Fruit fly (Drosophila melanogaster): ENCODE data around the gene aly.

aly gene

DNA sequence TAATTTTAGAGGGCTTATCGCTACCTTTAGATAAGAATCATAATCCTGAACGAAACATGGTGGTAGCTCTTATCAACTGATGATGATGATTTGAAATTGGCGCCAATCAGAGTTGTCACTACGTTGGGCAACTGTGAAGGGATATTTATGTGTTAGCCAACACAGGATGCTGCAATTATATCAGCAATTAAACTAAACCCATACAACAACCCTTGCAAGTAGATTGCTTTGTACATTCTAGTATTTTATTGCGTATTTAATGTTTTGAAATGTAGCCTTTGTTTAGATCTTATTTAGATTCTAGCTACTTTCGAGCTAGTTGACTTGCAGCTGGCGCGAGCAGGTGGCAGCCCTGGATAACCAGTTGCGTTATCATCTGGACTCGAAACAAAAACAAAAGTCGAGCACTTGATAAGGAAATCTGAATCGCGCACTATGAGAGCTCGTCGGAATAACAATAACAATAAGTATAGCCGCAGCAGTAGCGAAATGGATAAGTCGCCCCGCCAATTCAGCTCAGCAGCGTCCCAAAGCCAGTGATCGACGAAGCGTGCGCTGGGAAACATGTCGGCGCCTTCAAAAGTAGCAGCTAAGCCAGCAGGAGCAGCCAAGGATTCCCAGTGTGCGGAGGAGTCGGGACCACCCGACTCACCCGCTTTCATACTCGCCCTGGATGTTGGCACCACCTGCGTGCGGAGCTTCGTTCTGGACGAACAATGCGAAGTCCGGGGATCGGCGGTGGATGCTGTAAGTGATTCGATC is 26.0 kb upstream of the aly start, which contains the start of gene CG1271:
CG1271 (plus strand) TSS at position 405 of the 762 bp plus-strand sequence.
- TF ChIP-seq psq (optimal IDR thresholded peaks at IDR 0.05) = no peak
- no peak for TF ChIP-seq ttk (optimal IDR thresholded peaks at IDR 0.05)
- no peak for TF ChIP-seq Myc (optimal IDR thresholded peaks at IDR 0.05)
- TF ChIP-seq Sin3A (optimal IDR thresholded peaks at IDR 0.05) = no peak
- TF ChIP-seq h (optimal IDR thresholded peaks at IDR 0.05) = no peak
- TF ChIP-seq insv (optimal IDR thresholded peaks at IDR 0.05) = no peak

DNA sequence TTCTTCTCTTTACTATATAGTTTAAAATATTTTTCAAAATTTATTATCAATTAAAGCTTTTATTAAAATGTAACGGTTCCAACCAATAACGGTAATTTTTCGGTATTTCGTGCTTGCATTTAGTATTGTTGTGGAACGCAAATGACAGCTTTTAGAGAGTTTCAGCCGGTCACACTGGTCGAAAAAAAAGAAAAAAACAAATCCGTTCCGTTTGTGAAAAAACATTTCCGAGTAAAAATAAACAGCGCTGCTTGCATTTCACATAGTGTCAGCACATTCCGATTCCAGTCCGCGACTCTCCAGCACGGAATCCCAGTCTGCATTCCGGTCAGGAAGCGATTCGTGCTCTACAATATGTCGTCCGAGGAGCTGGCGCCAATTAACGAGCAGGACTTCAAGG is 23.9 kb upstream of the aly start, which contains the start of gene CG32485:
CG32485 (plus strand) TSS at position 139 of the 400 bp plus-strand sequence.
- no peak for TF ChIP-seq ttk (optimal IDR thresholded peaks at IDR 0.05)
- TF ChIP-seq Myc (optimal IDR thresholded peaks at IDR 0.05) = no peak
- no peak for TF ChIP-seq insv (optimal IDR thresholded peaks at IDR 0.05)
- no peak for TF ChIP-seq h (optimal IDR thresholded peaks at IDR 0.05)
- no peak for TF ChIP-seq psq (optimal IDR thresholded peaks at IDR 0.05)
- no peak for TF ChIP-seq Sin3A (optimal IDR thresholded peaks at IDR 0.05)

DNA sequence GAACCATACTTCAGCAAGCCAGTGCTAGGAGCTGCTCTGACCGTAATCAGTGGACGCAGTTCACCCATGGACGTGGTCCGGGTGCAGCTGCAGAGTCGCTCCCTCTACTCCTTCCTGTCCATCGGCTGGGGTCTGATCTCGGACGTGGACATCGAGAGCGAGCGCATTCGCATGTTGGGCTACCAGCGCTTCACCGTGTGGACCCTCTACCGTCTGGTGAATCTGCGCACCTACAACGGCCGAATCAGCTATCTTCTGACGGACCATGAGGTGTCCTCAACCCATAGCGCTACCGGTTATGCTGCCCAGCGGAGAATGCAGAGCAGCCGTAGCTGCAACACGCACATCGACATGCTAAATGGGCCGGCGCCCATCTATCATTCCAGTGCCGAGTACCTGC is 22.3 kb upstream of the aly start:
- TF ChIP-seq insv (optimal IDR thresholded peaks at IDR 0.05) = no peak
- no peak for TF ChIP-seq h (optimal IDR thresholded peaks at IDR 0.05)
- TF ChIP-seq ttk (optimal IDR thresholded peaks at IDR 0.05) = no peak
- TF ChIP-seq psq (optimal IDR thresholded peaks at IDR 0.05) = no peak
- TF ChIP-seq Myc (optimal IDR thresholded peaks at IDR 0.05) = no peak
- no peak for TF ChIP-seq Sin3A (optimal IDR thresholded peaks at IDR 0.05)

DNA sequence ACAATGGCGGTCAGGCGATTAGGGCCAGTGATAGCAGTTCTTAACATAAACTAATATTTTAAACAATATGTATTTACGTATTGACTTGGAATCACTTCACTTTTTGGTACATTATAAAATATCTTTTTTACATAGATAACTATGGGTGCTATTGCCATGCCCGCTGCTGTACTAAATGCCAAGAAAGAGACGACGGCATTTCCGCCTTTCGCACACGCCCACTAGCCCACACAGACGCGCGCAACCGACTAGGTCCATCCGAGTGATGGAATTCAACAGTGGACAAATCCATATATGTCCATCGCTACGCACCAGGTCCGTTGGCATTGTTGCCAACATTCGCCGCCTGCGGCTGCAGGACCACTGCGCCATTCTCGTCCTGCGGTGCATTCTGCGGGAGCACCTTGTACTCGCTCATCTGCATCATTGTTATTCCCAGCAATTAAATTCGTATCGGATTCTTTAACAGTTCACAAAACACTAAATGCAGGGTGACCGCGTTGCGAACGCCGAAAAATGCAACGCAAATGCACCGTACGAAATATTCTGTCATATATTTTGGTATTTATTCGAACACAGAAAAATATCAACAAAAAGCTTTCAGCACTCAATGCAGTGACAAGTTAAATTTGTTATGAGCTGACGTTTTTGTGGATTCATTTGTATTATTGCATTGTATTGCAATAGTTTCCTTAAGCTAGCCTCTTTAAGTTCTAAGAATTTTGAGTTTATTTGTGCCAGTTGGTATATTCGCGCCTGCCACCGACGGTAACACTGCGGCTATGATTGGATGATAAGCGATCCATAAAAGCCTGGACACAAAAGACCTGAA is 20.2 kb upstream of the aly start, which contains the start of the genes scramb2 and Sk2:
scramb2 (minus strand) TSS at position 488 of the 832 bp plus-strand sequence.
Sk2 (plus strand) TSS at position 763 of the 832 bp plus-strand sequence.
- no peak for TF ChIP-seq ttk (optimal IDR thresholded peaks at IDR 0.05)
- TF ChIP-seq insv (optimal IDR thresholded peaks at IDR 0.05) = no peak

DNA sequence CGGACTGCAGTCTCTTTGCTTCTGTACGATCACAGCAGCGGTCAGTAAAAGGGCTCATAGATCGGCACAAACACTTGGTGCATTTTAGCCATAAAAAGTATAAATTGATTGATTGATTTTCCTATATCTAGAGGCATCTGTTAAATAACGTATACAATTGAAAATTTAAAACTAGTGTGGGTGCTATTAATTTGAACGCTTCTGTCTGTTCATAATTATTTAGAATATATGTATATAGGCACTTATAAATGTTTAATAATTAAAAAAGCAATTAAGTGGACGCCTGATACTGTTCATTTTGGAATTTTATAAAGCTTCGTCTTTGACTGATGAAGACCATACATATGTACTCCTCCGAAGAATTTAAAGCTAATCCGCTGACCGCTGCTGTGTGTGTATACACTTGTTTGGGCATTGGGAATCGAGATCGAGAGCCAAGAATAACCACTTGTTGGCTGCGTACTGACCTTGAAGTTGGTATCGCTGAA is 19.0 kb upstream of the aly start:
- no peak for TF ChIP-seq Myc (optimal IDR thresholded peaks at IDR 0.05)
- no peak for TF ChIP-seq h (optimal IDR thresholded peaks at IDR 0.05)
- TF ChIP-seq insv (optimal IDR thresholded peaks at IDR 0.05) = no peak
- no peak for TF ChIP-seq psq (optimal IDR thresholded peaks at IDR 0.05)
- no peak for TF ChIP-seq Sin3A (optimal IDR thresholded peaks at IDR 0.05)
- no peak for TF ChIP-seq ttk (optimal IDR thresholded peaks at IDR 0.05)

DNA sequence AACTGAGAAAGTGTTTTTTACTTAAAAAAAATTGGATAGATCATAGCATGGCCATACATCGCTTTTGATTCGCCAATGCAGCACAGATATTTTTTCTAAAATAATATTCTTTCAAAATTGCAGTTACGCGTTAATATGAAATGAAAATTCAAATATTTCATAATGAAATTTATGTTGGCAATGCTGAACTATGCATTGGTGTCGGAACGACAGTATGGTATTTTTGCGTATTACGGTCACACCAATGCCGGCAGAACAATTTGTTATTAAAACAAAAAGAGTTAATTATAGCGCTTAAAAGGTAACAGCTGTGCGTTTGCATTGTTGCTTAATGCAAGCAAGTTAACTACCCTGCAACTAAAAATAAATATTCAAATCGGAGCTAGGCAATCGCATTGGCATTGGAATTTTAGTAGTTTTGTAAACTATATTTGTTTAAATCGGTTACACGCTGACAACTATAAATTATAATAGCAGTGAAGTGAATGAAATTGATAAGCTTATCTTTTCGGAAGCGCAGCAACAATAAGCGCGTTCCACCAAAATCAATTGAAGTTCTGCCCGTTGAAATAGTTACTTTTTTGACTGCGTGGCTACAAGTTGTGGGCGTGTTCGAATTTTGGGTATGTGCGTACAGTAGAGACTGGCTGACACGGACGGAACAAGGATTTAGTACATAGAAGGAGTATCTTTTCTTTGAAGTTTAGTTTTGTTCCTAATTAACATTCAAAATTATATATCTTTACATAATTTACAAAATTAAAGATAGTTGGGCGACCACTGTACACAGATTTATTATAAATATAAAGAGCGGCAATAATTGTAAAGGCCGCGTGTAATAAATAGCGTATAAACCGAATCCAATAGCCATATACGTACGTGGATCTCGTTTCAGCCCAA is 16.1 kb upstream of the aly start, which contains the start of gene Prx4:
Prx4 (plus strand) TSS at position 210 of the 900 bp plus-strand sequence.
- TF ChIP-seq Sin3A (optimal IDR thresholded peaks at IDR 0.05) = no peak
- no peak for TF ChIP-seq Myc (optimal IDR thresholded peaks at IDR 0.05)
- TF ChIP-seq psq (optimal IDR thresholded peaks at IDR 0.05) = no peak
- TF ChIP-seq ttk (optimal IDR thresholded peaks at IDR 0.05) = no peak
- TF ChIP-seq h (optimal IDR thresholded peaks at IDR 0.05) = no peak
- no peak for TF ChIP-seq insv (optimal IDR thresholded peaks at IDR 0.05)

DNA sequence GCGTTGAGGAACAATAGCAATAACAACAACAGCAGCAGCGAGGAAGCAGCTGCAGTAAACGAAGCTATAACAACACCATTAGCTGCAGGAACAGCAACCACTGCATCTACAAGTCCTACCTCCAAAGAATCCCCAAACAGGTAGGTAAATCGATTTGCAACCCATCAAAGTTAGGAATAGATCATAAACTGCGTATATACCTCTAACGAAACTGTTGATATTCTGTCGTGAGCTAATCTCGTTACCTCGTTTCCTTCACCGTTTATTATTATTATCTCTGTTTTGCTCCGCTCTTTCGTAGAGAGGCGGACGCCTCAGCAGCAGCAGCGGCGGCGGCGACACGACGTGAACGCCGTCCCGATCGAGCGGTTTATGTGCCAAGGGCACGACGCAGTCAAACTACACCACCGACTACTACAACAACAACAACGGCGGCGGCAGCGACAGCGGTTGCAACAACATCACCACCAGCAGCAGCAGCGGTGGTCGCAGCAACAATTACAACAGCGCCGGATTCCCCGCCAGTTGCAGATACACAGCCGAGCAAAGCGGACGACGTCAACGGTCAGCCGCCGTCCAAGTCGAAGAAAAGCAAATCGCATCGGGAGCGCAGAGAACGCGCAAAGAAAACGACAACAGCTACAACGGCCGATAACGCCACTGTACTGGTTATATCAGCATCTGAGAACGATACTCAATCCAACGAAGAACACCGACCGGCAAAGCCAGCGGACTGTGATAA is 11.7 kb upstream of the aly start:
- TF ChIP-seq insv (optimal IDR thresholded peaks at IDR 0.05) (no peak), Sin3A (optimal IDR thresholded peaks at IDR 0.05) (no peak), h (optimal IDR thresholded peaks at IDR 0.05) (no peak), psq (optimal IDR thresholded peaks at IDR 0.05) (no peak), Myc (optimal IDR thresholded peaks at IDR 0.05) (no peak), ttk (optimal IDR thresholded peaks at IDR 0.05) (no peak)

DNA sequence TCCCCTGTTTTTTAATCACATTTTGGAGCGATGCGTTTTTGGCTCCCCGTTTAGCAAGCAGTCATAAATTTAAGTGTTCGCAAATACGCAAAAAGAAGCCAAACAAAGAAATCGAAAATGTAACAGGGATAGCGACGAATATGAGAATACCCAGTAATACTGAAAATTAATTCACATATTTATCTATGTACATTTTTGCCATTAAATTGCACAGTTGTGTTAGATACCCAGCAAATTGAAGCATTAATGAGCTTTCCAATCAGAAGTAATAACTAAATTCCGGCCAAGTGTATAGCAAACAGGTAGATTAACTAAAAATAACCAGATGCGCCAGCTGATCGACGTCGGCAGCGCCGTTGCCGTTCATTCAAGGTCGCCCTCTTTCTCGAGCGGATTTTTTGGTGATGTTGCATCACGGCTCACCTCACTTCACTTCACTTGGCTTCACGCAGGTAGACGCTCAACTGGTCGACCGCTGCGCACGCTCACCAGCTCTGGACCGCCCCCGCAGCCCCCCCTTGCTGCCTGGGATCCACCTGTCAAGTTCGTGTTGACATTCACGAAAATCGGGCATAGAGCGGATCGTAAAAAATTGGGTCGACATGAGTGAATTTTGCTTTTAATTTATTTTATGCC is 10.7 kb upstream of the aly start:
- TF ChIP-seq insv (optimal IDR thresholded peaks at IDR 0.05) (no peak), Sin3A (optimal IDR thresholded peaks at IDR 0.05) (no peak), Myc (optimal IDR thresholded peaks at IDR 0.05) (no peak), h (optimal IDR thresholded peaks at IDR 0.05) (no peak), psq (optimal IDR thresholded peaks at IDR 0.05) (no peak), ttk (optimal IDR thresholded peaks at IDR 0.05) (no peak)

DNA sequence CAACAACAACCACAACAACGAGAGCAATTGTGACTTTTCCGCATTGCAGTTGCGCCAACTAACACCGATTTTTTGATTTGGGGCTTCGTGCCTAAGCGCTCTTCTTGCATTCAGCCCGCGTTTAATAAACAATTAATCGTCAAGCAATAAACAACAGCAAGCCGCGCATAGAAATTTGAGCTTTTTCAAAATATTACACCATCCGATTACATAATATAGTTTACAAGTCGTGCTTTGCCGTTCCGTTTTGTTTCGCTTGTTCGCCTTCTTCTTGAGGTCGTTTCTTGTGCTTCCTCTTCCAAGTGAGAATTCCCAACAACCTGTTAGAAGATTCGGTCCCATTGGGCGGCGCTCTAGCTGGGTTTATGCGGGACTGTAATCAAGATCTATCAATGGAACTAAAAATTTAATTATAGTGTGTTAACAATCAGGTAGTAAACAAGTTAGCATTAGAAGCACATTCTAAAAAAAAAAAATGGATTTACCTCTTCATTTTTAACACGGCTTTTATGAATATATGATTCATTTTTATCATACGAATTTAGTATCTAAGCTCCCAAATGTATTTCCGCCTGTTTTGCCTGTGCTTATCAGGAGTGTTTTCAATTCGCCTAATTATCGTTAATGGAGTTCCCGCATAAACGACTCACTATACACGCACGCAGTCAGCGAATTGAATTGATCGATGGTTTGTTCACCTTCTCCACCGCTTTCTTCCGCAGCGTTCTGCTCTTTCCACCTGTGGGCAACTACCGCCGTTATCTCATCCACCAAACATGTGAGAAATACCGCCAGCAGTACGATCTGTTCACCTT is 9.7 kb upstream of the aly start:
- TF ChIP-seq insv (optimal IDR thresholded peaks at IDR 0.05) (no peak), h (optimal IDR thresholded peaks at IDR 0.05) (no peak), psq (optimal IDR thresholded peaks at IDR 0.05) (no peak), Myc (optimal IDR thresholded peaks at IDR 0.05) (no peak), ttk (optimal IDR thresholded peaks at IDR 0.05) (no peak)
